Fruit fly (Drosophila melanogaster) whole organism, adult: ENCODE measurements around the gene CG6333.

Experiments
- CG14711 ChIP-seq: fragments of 200-800 bp; sonication (Bioruptor generic); optimal IDR thresholded peaks from 2 replicates; lab custom pipeline; 2018; ENCODE audit warnings: missing biosample characterization, mild to moderate bottlenecking, missing genetic modification characterization, moderate library complexity
- CG33017 ChIP-seq: fragments of 200-800 bp; sonication (Bioruptor generic); optimal IDR thresholded peaks from 2 replicates; lab custom pipeline; 2018; ENCODE audit warnings: missing biosample characterization, mild to moderate bottlenecking, missing genetic modification characterization, moderate library complexity
- Hr96 ChIP-seq: fragments of 200-800 bp; sonication (Bioruptor generic); optimal IDR thresholded peaks from 2 replicates; lab custom pipeline; 2016; ENCODE audit warnings: missing biosample characterization, missing genetic modification characterization
- cnc ChIP-seq, 2 experiments: fragments of >200 bp; optimal IDR thresholded peaks; 2 replicates each; lab custom pipeline; 2017
- kay ChIP-seq: fragments of 200-800 bp; sonication (Bioruptor generic); peaks from one replicate; lab custom pipeline; 2016; ENCODE audit warnings: missing biosample characterization, missing genetic modification characterization, borderline replicate concordance
- toe ChIP-seq: fragments of 200-800 bp; sonication (Bioruptor generic); optimal IDR thresholded peaks from 2 replicates; lab custom pipeline; 2016; ENCODE audit warnings: missing biosample characterization, missing genetic modification characterization

DNA sequence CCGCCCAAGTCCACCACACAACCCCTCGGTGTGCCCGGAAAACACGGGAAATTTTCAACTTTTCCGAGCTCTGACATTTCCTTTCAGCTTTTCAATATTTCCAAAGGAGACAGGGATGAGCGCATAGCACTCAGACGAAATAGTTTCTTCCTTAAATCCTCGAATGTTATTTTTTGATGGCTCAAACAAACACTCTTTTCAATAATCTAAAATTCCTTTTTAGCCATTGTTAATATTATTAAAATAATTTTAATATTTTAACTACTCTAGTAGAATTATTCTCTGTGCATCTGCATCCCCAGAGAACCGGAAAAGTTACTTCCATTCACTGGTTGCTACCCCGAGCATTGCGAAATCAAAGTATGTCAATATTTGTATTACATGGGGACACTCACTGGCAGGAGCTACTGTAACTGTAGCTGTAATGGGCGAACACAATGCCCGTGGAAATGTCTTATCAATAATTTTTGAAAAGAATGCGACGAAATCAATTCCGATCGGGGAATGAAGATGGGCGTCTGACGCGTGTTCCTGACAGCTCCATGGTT lies 28.3 kb downstream of the CG6333 start:
- TF ChIP-seq Hr96 (GFP tag; lab: Kevin White, UChicago) (no peak), cnc (optimal IDR thresholded peaks at IDR 0.05; lab: Kevin White, UChicago) (no peak), toe (no peak), kay (GFP tag; lab: Kevin White, UChicago) (no peak), CG14711 (tag; lab: Kevin White, UChicago) (no peak), CG33017 (tag; lab: Kevin White, UChicago) (no peak)
